Worm (Caenorhabditis elegans): ENCODE measurements around the gene sec-16A.2.

The sec-16A.2 gene

DNA sequence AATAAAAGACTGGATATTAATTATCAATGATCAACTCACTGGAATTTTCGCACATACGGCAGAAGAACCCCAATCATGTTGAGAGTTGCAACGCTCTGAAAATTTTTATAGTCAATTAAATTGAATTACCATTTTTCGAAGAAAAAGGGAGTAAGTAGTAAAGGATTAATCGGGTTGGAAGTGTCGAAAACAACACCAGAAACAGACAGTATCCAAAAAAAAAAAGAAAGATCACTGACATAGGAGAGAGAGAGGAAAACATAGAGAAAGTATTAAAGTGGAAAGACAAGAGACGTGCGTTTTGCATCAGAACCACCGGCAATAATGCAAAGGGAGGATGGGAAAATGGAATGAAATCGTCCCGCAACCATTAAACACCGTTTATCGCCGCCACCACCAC, 15.2 kb downstream of the sec-16A.2 start, which contains the start of gene inx-5:
TSS of gene inx-5 (minus strand) at position 101 of the 400 bp plus-strand sequence.
- TF ChIP-seq zip-5 (tag; optimal IDR thresholded peaks at IDR 0.05) = no peak
- no peak for TF ChIP-seq tbx-2 (tag; optimal IDR thresholded peaks at IDR 0.05)
- TF ChIP-seq ahr-1 (tag; optimal IDR thresholded peaks at IDR 0.05) = no peak
- TF ChIP-seq elt-2 (tag; optimal IDR thresholded peaks at IDR 0.05) = no peak
- TF ChIP-seq fkh-10 (GFP tag; optimal IDR thresholded peaks at IDR 0.05) = no peak
- no peak for TF ChIP-seq pax-1 (tag; optimal IDR thresholded peaks at IDR 0.05)
- no peak for TF ChIP-seq sox-2 (GFP tag; IDR thresholded peaks at IDR 0.05)
- no peak for TF ChIP-seq ttx-3 (tag; optimal IDR thresholded peaks at IDR 0.05)
- TF ChIP-seq pros-1 (tag; optimal IDR thresholded peaks at IDR 0.05) = no peak
- TF ChIP-seq ceh-34 (tag; optimal IDR thresholded peaks at IDR 0.05) = no peak
- TF ChIP-seq F13H6.1 (tag; optimal IDR thresholded peaks at IDR 0.05) = no peak
- no peak for TF ChIP-seq hlh-30 (tag; optimal IDR thresholded peaks at IDR 0.05; ENCODE audit: insufficient read depth)
- TF ChIP-seq ceh-48 (tag; optimal IDR thresholded peaks at IDR 0.05) = no peak

DNA sequence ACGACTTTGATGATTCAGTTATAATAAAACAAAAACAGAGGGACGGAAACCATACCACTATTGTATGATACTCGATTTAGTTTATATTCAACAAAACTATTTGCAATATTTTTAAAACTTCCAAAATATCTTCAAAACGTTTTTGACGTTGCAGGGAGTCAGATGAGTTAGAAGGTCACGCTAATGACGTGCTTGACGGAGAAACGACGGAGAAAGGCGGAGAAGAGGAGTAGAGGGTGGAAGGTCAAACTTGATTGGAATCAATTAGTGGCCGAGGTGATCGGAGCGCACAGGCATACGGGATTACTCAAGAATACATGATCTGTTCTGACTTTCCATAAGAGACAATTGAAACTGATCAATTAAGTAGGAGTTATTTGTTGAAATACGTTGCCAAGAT, 15.8 kb downstream of the sec-16A.2 start:
- TF ChIP-seq lin-11 (tag; optimal IDR thresholded peaks at IDR 0.05) (no peak), nhr-11 (tag; optimal IDR thresholded peaks at IDR 0.05) (no peak), F13H6.1 (tag; optimal IDR thresholded peaks at IDR 0.05) (no peak), elt-4 (tag; optimal IDR thresholded peaks at IDR 0.05) (no peak)

DNA sequence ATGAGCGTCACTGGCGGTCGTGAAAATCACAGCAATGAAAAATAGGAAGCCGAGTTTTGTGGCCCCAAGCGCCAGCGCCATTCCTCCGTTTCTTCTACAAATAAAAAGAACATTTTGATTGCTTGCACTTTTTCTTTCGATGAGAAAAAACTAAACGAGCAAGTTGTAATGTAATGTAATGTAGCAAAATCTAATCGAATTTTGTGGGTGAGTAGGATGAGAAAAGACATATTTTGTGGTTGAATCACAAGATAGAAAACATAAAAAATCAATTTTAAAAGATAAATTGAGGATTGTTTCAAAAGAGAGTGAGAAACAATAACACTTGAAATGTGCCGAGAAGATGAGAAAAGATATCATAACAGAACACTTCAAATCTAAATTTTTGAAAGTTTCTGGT, 20.6 kb downstream of the sec-16A.2 start, which contains the start of gene R09F10.5:
TSS of gene R09F10.5 (minus strand) at position 101 of the 400 bp plus-strand sequence.
- TF ChIP-seq ama-1 (optimal IDR thresholded peaks at IDR 0.05) (no peak), lim-6 (tag; optimal IDR thresholded peaks at IDR 0.05) (no peak), sdc-2 (tag; optimal IDR thresholded peaks at IDR 0.05) (no peak), Y22D7AL.16 (tag; optimal IDR thresholded peaks at IDR 0.05) (no peak), pros-1 (tag; optimal IDR thresholded peaks at IDR 0.05) (no peak), ceh-14 (tag; optimal IDR thresholded peaks at IDR 0.05) (no peak), C38D4.7 (GFP tag; optimal IDR thresholded peaks at IDR 0.05) (no peak), nhr-232 (tag; optimal IDR thresholded peaks at IDR 0.05) (no peak), ceh-34 (tag; optimal IDR thresholded peaks at IDR 0.05) (no peak), T23F11.4 (GFP tag; optimal IDR thresholded peaks at IDR 0.05) (no peak), unc-55 (GFP tag; optimal IDR thresholded peaks at IDR 0.05) (no peak), ceh-48 (tag; optimal IDR thresholded peaks at IDR 0.05) (no peak), fax-1 (tag; optimal IDR thresholded peaks at IDR 0.05) (no peak), npax-4 (tag; optimal IDR thresholded peaks at IDR 0.05) (no peak), ceh-30 (tag; optimal IDR thresholded peaks at IDR 0.05) (no peak), ztf-16 (tag; optimal IDR thresholded peaks at IDR 0.05) (no peak)

DNA sequence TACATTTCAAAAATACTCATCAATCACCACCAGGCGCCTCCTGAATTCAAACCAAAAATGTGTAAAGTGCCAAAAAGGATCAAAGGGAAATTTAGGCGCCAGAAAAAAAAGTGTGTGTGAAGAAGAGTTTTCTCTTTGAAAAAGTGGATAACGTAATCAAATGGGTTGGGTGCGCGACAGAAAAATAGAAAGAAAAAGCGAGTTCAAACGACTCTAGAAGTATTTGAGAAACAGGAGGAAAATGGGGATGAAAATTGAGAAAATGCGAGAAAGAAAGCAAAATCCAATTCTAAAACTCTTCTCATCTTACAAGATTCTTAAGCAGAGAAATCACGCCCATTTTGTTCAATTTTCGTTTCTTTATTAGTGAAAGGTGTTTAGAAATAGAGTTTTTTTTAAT, 21.4 kb downstream of the sec-16A.2 start:
- TF ChIP-seq pha-2 (tag; optimal IDR thresholded peaks at IDR 0.05) (no peak), ceh-31 (tag; optimal IDR thresholded peaks at IDR 0.05) (no peak), unc-42 (tag; optimal IDR thresholded peaks at IDR 0.05) (peak; percentile 78)

ce11 chrX:8310747-8311146, 23.7 kb downstream of the sec-16A.2 start:
- TF ChIP-seq zip-5 (tag; optimal IDR thresholded peaks at IDR 0.05) = no peak
- no peak for TF ChIP-seq nhr-232 (tag; optimal IDR thresholded peaks at IDR 0.05)
- no peak for TF ChIP-seq ceh-45 (GFP tag; IDR thresholded peaks at IDR 0.05)
- TF ChIP-seq elt-2 (tag; optimal IDR thresholded peaks at IDR 0.05) = no peak
- no peak for TF ChIP-seq ceh-31 (tag; optimal IDR thresholded peaks at IDR 0.05)
- no peak for TF ChIP-seq ceh-14 (tag; optimal IDR thresholded peaks at IDR 0.05)
- no peak for TF ChIP-seq fax-1 (tag; optimal IDR thresholded peaks at IDR 0.05)
- TF ChIP-seq unc-86 (tag; optimal IDR thresholded peaks at IDR 0.05) = no peak

DNA sequence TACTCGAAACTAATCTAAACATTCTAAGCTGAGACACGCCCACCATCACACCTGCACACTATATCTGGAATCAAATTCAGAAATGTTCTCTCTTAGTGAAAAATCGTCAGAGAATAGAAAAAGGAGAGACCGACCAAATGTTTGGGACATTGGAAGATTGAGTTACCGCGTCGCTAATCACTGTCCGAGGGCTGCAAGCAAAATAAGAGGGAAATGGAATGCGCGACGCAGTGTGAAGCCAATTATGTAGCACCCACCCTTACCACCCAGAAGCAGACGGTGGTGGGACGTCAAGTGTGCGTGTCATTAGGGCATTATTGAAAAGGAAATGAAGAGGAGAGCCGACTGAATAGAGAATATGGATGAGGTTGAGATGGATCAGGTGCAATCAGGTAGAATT, 24.5 kb downstream of the sec-16A.2 start:
- no peak for TF ChIP-seq hlh-15 (tag; optimal IDR thresholded peaks at IDR 0.05)
- peak; percentile 58 for TF ChIP-seq ceh-31 (tag; optimal IDR thresholded peaks at IDR 0.05)
- no peak for TF ChIP-seq nfya-1 (tag; optimal IDR thresholded peaks at IDR 0.05)
- TF ChIP-seq ref-2 (tag; optimal IDR thresholded peaks at IDR 0.05) = peak; percentile 15
- peak; percentile 95 for TF ChIP-seq unc-42 (tag; optimal IDR thresholded peaks at IDR 0.05)

Measured in whole organism, late embryonic.